Worm (Caenorhabditis elegans) whole organism, L4 larva: Measurements from ENCODE around the gene F59F5.3.

Source experiments
- R02D3.7 ChIP-seq: fragments of 150-350 bp; sonication (generic microtip); optimal IDR thresholded peaks from 3 replicates; lab custom pipeline; 2014; ENCODE audit warnings: missing biosample characterization, missing genetic modification characterization
- ama-1 ChIP-seq: fragments of 150-350 bp; optimal IDR thresholded peaks from 2 replicates; lab custom pipeline; 2014; ENCODE audit warnings: inconsistent platforms, mixed read lengths
- ces-1 ChIP-seq: fragments of 150-350 bp; sonication (generic microtip); optimal IDR thresholded peaks from 4 replicates; lab custom pipeline; 2014; ENCODE audit warnings: missing biosample characterization, missing genetic modification reagents, missing genetic modification characterization
- daf-8 ChIP-seq: fragments of 200-800 bp; sonication (Bioruptor generic); IDR thresholded peaks from 2 replicates; pipeline ENCODE4 v1.3.6; 2022; ENCODE audit warnings: missing genetic modification characterization, missing compliant biosample characterization
- egl-27 ChIP-seq: sonication (generic microtip); optimal IDR thresholded peaks from 3 replicates; lab custom pipeline; 2017; ENCODE audit warnings: missing biosample characterization, missing genetic modification reagents, missing genetic modification characterization
- lin-1 ChIP-seq: fragments of 200-800 bp; sonication (Bioruptor generic); IDR thresholded peaks from 2 replicates; pipeline ENCODE4 v1.3.6; 2022; ENCODE audit warnings: missing genetic modification reagents, missing genetic modification characterization, missing compliant biosample characterization
- lin-15B ChIP-seq: fragments of 150-350 bp; sonication (generic microtip); optimal IDR thresholded peaks from 3 replicates; lab custom pipeline; 2014; ENCODE audit warnings: missing biosample characterization, missing genetic modification characterization
- lsy-2 ChIP-seq, 2 experiments: fragments of 150-350 bp in 1 of 2; sonication (generic microtip) in 1 of 2; optimal IDR thresholded peaks; 2 replicates each; lab custom pipeline; 2014 to 2017; ENCODE audit warnings: missing biosample characterization in 2 of 2, missing genetic modification characterization in 2 of 2
- madf-5 ChIP-seq, 2 experiments: fragments of 200-800 bp; sonication (Bioruptor generic); IDR thresholded peaks; 2 replicates each; pipeline ENCODE4 v1.3.6; 2022; ENCODE audit warnings: missing compliant biosample characterization in 2 of 2, missing genetic modification characterization in 2 of 2
- nhr-25 ChIP-seq: sonication (generic microtip); optimal IDR thresholded peaks from 2 replicates; lab custom pipeline; 2017; ENCODE audit warnings: missing genetic modification characterization, mild to moderate bottlenecking, missing compliant biosample characterization, antibody characterized with exemption, moderate library complexity, borderline replicate concordance; ENCODE audit not compliant: insufficient read depth
- nhr-76 ChIP-seq: fragments of 150-350 bp; optimal IDR thresholded peaks from 2 replicates; lab custom pipeline; 2014; ENCODE audit warnings: missing biosample characterization, missing genetic modification characterization
- pqm-1 ChIP-seq: sonication (generic microtip); optimal IDR thresholded peaks from 2 replicates; lab custom pipeline; 2017; ENCODE audit warnings: missing biosample characterization, missing genetic modification characterization
- skn-1 ChIP-seq: fragments of 150-350 bp; optimal IDR thresholded peaks from 2 replicates; lab custom pipeline; 2014; ENCODE audit warnings: missing biosample characterization, missing genetic modification characterization
- zag-1 ChIP-seq: fragments of 150-350 bp; optimal IDR thresholded peaks from 2 replicates; lab custom pipeline; 2014; ENCODE audit warnings: missing biosample characterization, missing genetic modification characterization

DNA sequence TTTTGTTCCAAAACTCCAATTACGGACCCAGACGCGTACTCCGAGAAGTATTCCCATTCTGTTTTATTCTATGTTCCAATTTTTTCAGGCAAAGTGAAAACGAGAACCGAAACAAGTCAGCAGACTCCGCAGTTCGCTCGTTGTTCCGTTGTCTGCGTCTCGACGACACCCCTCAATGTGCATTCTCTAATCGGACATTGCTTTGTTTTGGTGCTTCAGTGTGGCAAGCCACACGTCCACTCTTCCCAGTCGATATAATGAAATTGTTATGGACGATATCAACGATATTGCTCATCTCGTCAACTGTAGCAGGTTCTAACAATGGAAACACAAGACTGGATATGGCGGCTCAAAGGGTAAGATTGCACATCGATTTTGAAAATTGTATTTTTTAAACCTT is 34.7 kb upstream of the F59F5.3 start, which contains the start of gene nhx-5:
- TF ChIP-seq daf-8 (GFP tag; lab: Robert Waterston, UW) (no peak), ces-1 (GFP tag; lab: Kevin White, UChicago) (no peak), ama-1 (lab: Kevin White, UChicago) (no peak), lsy-2 (tag; optimal IDR thresholded peaks at IDR 0.05; lab: Kevin White, UChicago) (no peak), R02D3.7 (tag; lab: Kevin White, UChicago) (no peak), lin-1 (no peak), zag-1 (tag; lab: Kevin White, UChicago) (no peak), nhr-25 (tag; lab: Kevin White, UChicago) (no peak), egl-27 (no peak), pqm-1 (tag; lab: Kevin White, UChicago) (no peak), skn-1 (no peak), nhr-76 (tag; lab: Kevin White, UChicago) (no peak), madf-5 (GFP tag; IDR thresholded peaks at IDR 0.05; lab: Robert Waterston, UW) (no peak), lin-15B (tag; lab: Kevin White, UChicago) (no peak)
